Fruit fly (Drosophila melanogaster): Measurements from ENCODE around the gene CG42526.

Gene CG42526

DNA sequence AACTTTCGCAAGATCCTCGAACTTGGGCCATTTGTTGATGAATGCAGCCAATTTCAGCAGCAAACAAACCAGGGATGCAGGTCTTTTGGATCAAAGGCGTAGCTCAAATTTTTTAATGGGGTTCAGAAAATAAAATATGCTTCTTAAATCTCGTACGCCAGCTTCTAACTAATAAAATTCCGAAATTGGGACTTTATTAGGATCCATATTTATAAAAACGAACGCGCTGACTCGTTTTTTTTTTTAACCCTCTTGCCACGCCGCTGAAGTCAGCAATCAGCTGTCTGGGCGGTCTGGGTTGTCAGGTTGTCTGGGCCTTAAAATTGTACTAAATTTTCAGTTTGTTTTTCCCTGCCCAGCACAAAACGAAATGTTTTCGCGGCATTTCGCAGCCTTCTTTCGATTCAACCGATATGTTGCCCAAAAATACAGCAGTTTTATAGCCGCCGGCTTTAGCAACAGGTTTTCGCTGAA lies 22.5 kb upstream of the CG42526 start, which contains the start of gene CG3437 (continued):
- TF ChIP-seq CG3281 (GFP tag; optimal IDR thresholded peaks at IDR 0.05) (peak; percentile 99), pan (optimal IDR thresholded peaks at IDR 0.05) (no peak), pan (GFP tag; optimal IDR thresholded peaks at IDR 0.05 in 1 of 2, IDR thresholded peaks at IDR 0.05 in 1 of 2) (peak in 1 of 2 experiments; percentile 99), chm (GFP tag; IDR thresholded peaks at IDR 0.05) (peak; percentile 99), Fer2 (tag; optimal IDR thresholded peaks at IDR 0.05) (peak; percentile 98), CG17612 (GFP tag; IDR thresholded peaks at IDR 0.05) (peak; percentile 98), bab2 (GFP tag; optimal IDR thresholded peaks at IDR 0.05) (peak; percentile 99), peb (GFP tag; IDR thresholded peaks at IDR 0.05) (peak; percentile 98), CG11085 (GFP tag; IDR thresholded peaks at IDR 0.05) (peak; percentile 99), CG32532 (GFP tag; IDR thresholded peaks at IDR 0.05) (peak; percentile 99), MBD-R2 (GFP tag; IDR thresholded peaks at IDR 0.05) (peak; percentile 99), Meics (GFP tag; optimal IDR thresholded peaks at IDR 0.05) (peak; percentile 99), CG3838 (GFP tag; optimal IDR thresholded peaks at IDR 0.05) (peak; percentile 96), bsh (GFP tag; optimal IDR thresholded peaks at IDR 0.05) (peak; percentile 98 to 99), phol (tag; optimal IDR thresholded peaks at IDR 0.05) (peak; percentile 100), Neu2 (GFP tag; optimal IDR thresholded peaks at IDR 0.05; ENCODE audit: borderline replicate concordance) (peak; percentile 95), Lim3 (GFP tag; IDR thresholded peaks at IDR 0.05) (peak; percentile 97), CG11456 (GFP tag; IDR thresholded peaks at IDR 0.05) (peak; percentile 99), gsb (GFP tag; IDR thresholded peaks at IDR 0.05) (peak; percentile 99), fru (optimal IDR thresholded peaks at IDR 0.05) (no peak), CG31224 (GFP tag; IDR thresholded peaks at IDR 0.05) (peak; percentile 97), nau (GFP tag; optimal IDR thresholded peaks at IDR 0.05) (peak; percentile 98), dysf (GFP tag; IDR thresholded peaks at IDR 0.05) (peak; percentile 100), Hand (GFP tag; optimal IDR thresholded peaks at IDR 0.05) (peak; percentile 97), sima (GFP tag; optimal IDR thresholded peaks at IDR 0.05) (peak; percentile 97), CG11723 (GFP tag; optimal IDR thresholded peaks at IDR 0.05) (peak; percentile 97), CG16813 (GFP tag; IDR thresholded peaks at IDR 0.05; ENCODE audit: partially characterized antibody) (0 out of 3 replicates have a peak, but pooled peaks have one; percentile 38), CG1647 (GFP tag; optimal IDR thresholded peaks at IDR 0.05) (peak; percentile 98), PHDP (tag; optimal IDR thresholded peaks at IDR 0.05) (peak; percentile 99), Side (GFP tag; optimal IDR thresholded peaks at IDR 0.05) (peak; percentile 99), CG15601 (tag; optimal IDR thresholded peaks at IDR 0.05) (peak; percentile 97), kni (GFP tag; optimal IDR thresholded peaks at IDR 0.05) (peak; percentile 97), D19A (tag; optimal IDR thresholded peaks at IDR 0.05) (peak; percentile 85), CG2199 (GFP tag; IDR thresholded peaks at IDR 0.05) (peak; percentile 99), pzg (GFP tag; optimal IDR thresholded peaks at IDR 0.05) (peak; percentile 53), luna (GFP tag; optimal IDR thresholded peaks at IDR 0.05) (peak; percentile 90), Atf6 (GFP tag; IDR thresholded peaks at IDR 0.05) (peak; percentile 99), CG18764 (GFP tag; optimal IDR thresholded peaks at IDR 0.05) (peak; percentile 97), CG17186 (GFP tag; optimal IDR thresholded peaks at IDR 0.05) (peak; percentile 95), CG5180 (GFP tag; optimal IDR thresholded peaks at IDR 0.05) (peak; percentile 91), Vsx1 (GFP tag; optimal IDR thresholded peaks at IDR 0.05) (peak; percentile 97), CG4730 (GFP tag; IDR thresholded peaks at IDR 0.05) (peak; percentile 99), HLH4C (GFP tag; IDR thresholded peaks at IDR 0.05; ENCODE audit: partially characterized antibody) (0 out of 3 replicates have a peak, but pooled peaks have one; percentile 40), Awh (GFP tag; IDR thresholded peaks at IDR 0.05) (peak; percentile 99), CG31388 (GFP tag; optimal IDR thresholded peaks at IDR 0.05) (peak; percentile 94), dm (GFP tag; optimal IDR thresholded peaks at IDR 0.05) (peak; percentile 95), CG13296 (GFP tag; optimal IDR thresholded peaks at IDR 0.05) (peak; percentile 99), Sox100B (GFP tag; optimal IDR thresholded peaks at IDR 0.05) (peak; percentile 96), cg (GFP tag; optimal IDR thresholded peaks at IDR 0.05) (no peak), ken (GFP tag; IDR thresholded peaks at IDR 0.05) (peak; percentile 99), gt (GFP tag; IDR thresholded peaks at IDR 0.05) (peak; percentile 99)
